Worm (Caenorhabditis elegans) whole organism, mixed stage, embryonic: ENCODE data around the gene Y47D7A.13.

Experiments
- M03D4.4 ChIP-seq: sonication (generic microtip); optimal IDR thresholded peaks from 2 replicates; lab custom pipeline; 2017; ENCODE audit warnings: mild to moderate bottlenecking, missing genetic modification characterization, missing compliant biosample characterization
- ceh-43 ChIP-seq: fragments of 200-800 bp; sonication (Bioruptor generic); optimal IDR thresholded peaks from 2 replicates; lab custom pipeline; 2018; ENCODE audit warnings: mild to moderate bottlenecking, missing genetic modification characterization, moderate library complexity, missing compliant biosample characterization
- elt-3 ChIP-seq: fragments of 150-350 bp; optimal IDR thresholded peaks from 2 replicates; lab custom pipeline; 2014; ENCODE audit warnings: missing biosample characterization, missing genetic modification characterization
- lin-13 ChIP-seq: fragments of 150-350 bp; optimal IDR thresholded peaks from 2 replicates; lab custom pipeline; 2014; ENCODE audit warnings: missing biosample characterization, missing genetic modification characterization
- mep-1 ChIP-seq: fragments of 150-350 bp; optimal IDR thresholded peaks from 2 replicates; lab custom pipeline; 2017; ENCODE audit warnings: missing biosample characterization, missing genetic modification reagents, missing genetic modification characterization, inconsistent platforms
- nhr-12 ChIP-seq: fragments of 150-350 bp; optimal IDR thresholded peaks from 2 replicates; lab custom pipeline; 2014; ENCODE audit warnings: missing biosample characterization, missing genetic modification characterization
- nhr-237 ChIP-seq: fragments of 150-350 bp; optimal IDR thresholded peaks from 2 replicates; lab custom pipeline; 2014; ENCODE audit warnings: missing biosample characterization, missing genetic modification characterization
- sem-2 ChIP-seq: fragments of 200-800 bp; sonication (Bioruptor generic); optimal IDR thresholded peaks from 2 replicates; lab custom pipeline; 2018; ENCODE audit warnings: mild to moderate bottlenecking, missing genetic modification characterization, missing compliant biosample characterization
- snpc-4 ChIP-seq: fragments of 150-350 bp; optimal IDR thresholded peaks from 2 replicates; lab custom pipeline; 2014; ENCODE audit warnings: missing biosample characterization, missing genetic modification characterization
- sptf-1 ChIP-seq: sonication (generic microtip); optimal IDR thresholded peaks from 2 replicates; lab custom pipeline; 2017; ENCODE audit warnings: mild to moderate bottlenecking, missing genetic modification characterization, moderate library complexity, missing compliant biosample characterization
- unc-120 ChIP-seq: sonication (generic microtip); optimal IDR thresholded peaks from 2 replicates; lab custom pipeline; 2017; ENCODE audit warnings: missing genetic modification characterization, missing compliant biosample characterization; ENCODE audit not compliant: poor library complexity, severe bottlenecking
- unc-39 ChIP-seq: fragments of 150-350 bp; optimal IDR thresholded peaks from 2 replicates; lab custom pipeline; 2014; ENCODE audit warnings: missing biosample characterization, missing genetic modification characterization
- unc-62 ChIP-seq: fragments of 150-350 bp; optimal IDR thresholded peaks from 2 replicates; lab custom pipeline; 2014; ENCODE audit warnings: missing biosample characterization, missing genetic modification reagents, missing genetic modification characterization
- ztf-11 ChIP-seq: fragments of 150-350 bp; optimal IDR thresholded peaks from 2 replicates; lab custom pipeline; 2014; ENCODE audit warnings: missing biosample characterization, missing genetic modification characterization

DNA sequence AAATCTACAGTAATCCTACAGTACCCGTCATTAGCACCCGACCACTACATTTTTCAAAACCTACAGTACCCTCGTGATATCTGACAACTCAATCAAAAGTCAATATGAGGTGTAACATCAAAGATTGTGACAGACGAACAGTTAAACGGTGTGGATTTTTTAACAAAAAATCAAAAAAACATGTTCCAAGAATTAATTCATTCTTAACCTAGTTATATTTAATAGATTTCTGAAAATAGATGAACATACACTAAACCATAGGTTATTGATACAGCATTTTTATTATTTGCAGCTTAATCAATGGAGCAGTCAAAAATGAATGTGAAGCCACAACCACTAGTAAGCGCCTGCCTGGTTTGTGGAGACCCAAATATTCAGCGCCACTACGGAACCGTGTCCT is 28.2 kb downstream of the Y47D7A.13 start, which contains the start of gene nhr-118:
- no peak for TF ChIP-seq unc-39 (tag; lab: Kevin White, UChicago)
- TF ChIP-seq elt-3 (tag; lab: Kevin White, UChicago) = no peak
- no peak for TF ChIP-seq sptf-1 (tag; lab: Kevin White, UChicago)
- TF ChIP-seq nhr-237 (tag; lab: Kevin White, UChicago) = no peak
- no peak for TF ChIP-seq mep-1 (tag; lab: Kevin White, UChicago)
- no peak for TF ChIP-seq ceh-43
- TF ChIP-seq unc-120 (tag; lab: Kevin White, UChicago) = no peak
- TF ChIP-seq lin-13 (tag; lab: Kevin White, UChicago) = no peak
- TF ChIP-seq M03D4.4 (tag; lab: Kevin White, UChicago) = no peak
- TF ChIP-seq unc-62 = no peak
- no peak for TF ChIP-seq nhr-12
- TF ChIP-seq sem-2 = no peak
- TF ChIP-seq snpc-4 (tag; lab: Kevin White, UChicago) = no peak
- no peak for TF ChIP-seq ztf-11 (tag; lab: Kevin White, UChicago)
